Worm (Caenorhabditis elegans): ENCODE measurements around the gene str-86.

The str-86 gene

ce11 chrV:8938445-8938844, 45.1 kb downstream of the str-86 start:
- TF ChIP-seq klf-2 (GFP tag; conservative IDR thresholded peaks at IDR 0.05) (no peak), cog-1 (tag; optimal IDR thresholded peaks at IDR 0.05) (no peak), T22C8.4 (GFP tag; IDR thresholded peaks at IDR 0.05) (no peak), ztf-23 (GFP tag; IDR thresholded peaks at IDR 0.05) (no peak), flt-1 (GFP tag; IDR thresholded peaks at IDR 0.05) (no peak), med-1 (GFP tag; optimal IDR thresholded peaks at IDR 0.05; ENCODE audit: insufficient read depth) (no peak), tab-1 (GFP tag; IDR thresholded peaks at IDR 0.05) (no peak), ztf-29 (GFP tag; IDR thresholded peaks at IDR 0.05) (no peak), ref-1 (GFP tag; conservative IDR thresholded peaks at IDR 0.05) (no peak)

DNA sequence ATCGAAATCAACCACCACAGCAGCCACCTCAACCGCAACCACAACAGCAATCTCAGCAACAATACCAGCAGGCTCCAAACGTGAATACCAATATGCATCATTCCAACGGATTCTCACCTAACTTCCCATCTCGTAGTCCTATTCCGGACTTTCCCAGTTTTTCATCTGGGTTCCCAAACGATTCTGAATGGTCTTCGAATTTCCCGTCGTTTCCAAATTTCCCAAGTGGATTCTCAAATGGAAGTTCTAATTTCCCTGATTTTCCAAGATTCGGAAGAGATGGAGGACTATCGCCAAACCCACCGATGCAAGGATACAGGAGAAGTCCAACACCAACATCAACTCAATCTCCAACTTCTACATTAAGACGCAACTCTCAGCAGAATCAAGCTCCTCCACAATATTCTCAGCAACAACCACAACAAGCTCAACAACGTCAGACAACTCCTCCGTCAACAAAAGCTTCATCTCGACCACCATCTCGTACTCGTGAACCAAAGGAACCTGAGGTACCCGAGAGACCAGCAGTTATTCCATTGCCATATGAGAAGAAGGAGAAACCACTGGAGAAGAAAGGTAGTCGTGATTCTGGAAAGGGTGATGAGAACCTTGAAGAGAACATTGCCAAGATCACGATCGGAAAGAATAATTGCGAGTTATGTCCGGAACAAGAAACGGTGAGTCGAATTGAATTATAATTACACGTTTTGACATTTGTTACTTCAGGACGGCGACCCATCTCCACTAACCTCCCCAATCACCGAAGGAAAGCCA, 45.8 kb downstream of the str-86 start:
- TF ChIP-seq T22C8.4 (GFP tag; IDR thresholded peaks at IDR 0.05) (no peak), cog-1 (tag; optimal IDR thresholded peaks at IDR 0.05) (no peak), med-1 (GFP tag; optimal IDR thresholded peaks at IDR 0.05; ENCODE audit: insufficient read depth) (no peak), klf-2 (GFP tag; conservative IDR thresholded peaks at IDR 0.05) (no peak), flt-1 (GFP tag; IDR thresholded peaks at IDR 0.05) (no peak), ref-1 (GFP tag; conservative IDR thresholded peaks at IDR 0.05) (no peak), ztf-23 (GFP tag; IDR thresholded peaks at IDR 0.05) (no peak), ztf-29 (GFP tag; IDR thresholded peaks at IDR 0.05) (no peak), tab-1 (GFP tag; IDR thresholded peaks at IDR 0.05) (no peak)

DNA sequence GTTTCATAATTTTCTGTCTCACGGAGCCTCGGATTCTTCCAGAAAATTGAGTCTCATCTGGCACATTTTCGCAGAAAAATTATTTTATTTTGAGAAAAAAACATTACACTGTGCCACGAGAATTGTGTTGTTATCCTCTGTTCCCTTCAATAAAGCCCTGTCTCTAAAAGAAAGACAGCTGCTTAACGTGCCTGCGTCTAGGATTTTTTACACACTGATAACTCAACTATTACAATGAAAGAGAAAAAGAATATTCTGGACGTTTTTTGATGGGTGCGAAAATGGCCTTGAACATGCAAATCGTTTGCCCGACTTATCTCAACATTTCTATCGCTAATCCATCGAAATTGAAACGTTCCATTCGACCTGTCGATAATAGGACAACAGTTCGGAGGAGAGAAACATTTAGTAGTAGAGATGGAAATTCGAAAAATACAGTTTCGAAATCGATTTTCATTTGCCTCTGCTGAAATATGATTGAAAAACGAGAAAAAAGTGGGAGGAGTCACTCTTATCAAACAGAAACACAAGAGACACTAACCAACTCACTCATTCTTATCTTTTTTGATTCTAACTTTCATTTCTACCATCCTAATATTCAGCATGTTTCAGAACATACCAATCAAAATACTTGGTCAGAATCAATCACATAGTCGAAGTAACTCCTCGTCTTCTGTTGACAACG, 46.6 kb downstream of the str-86 start:
- TF ChIP-seq med-1 (GFP tag; optimal IDR thresholded peaks at IDR 0.05; ENCODE audit: insufficient read depth) (no peak), cog-1 (tag; optimal IDR thresholded peaks at IDR 0.05) (no peak), flt-1 (GFP tag; IDR thresholded peaks at IDR 0.05) (no peak), klf-2 (GFP tag; conservative IDR thresholded peaks at IDR 0.05) (no peak), ztf-23 (GFP tag; IDR thresholded peaks at IDR 0.05) (no peak), ref-1 (GFP tag; conservative IDR thresholded peaks at IDR 0.05) (no peak), tab-1 (GFP tag; IDR thresholded peaks at IDR 0.05) (no peak), ztf-29 (GFP tag; IDR thresholded peaks at IDR 0.05) (no peak), T22C8.4 (GFP tag; IDR thresholded peaks at IDR 0.05) (no peak)

DNA sequence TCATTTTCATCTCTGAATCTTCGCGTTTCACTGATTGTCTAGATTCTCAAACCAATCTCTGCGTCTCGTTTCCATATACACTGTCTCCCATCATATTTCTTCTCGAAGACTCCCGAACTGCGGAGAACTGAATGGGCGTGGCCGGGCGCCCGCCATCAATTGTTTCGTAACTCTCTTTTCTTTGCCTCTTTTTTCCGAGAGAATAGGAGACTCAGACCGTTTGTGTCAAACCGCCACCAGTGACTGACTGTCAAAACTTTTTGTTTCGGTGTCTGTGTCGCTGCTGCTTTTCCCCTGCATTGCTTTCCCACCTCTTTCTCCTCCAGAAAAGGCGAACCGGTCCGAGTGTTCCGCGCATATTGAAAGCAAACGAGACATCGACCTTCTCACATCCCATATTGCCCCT, 47.3 kb downstream of the str-86 start, which contains the start of gene unc-23:
TSS of gene unc-23 (plus strand) at position 176 of the 406 bp plus-strand sequence.
- TF ChIP-seq T22C8.4 (GFP tag; IDR thresholded peaks at IDR 0.05), result no peak
- 0 out of 2 replicates have a peak, but pooled peaks have one; percentile 7 for TF ChIP-seq klf-2 (GFP tag; conservative IDR thresholded peaks at IDR 0.05)
- no peak for TF ChIP-seq cog-1 (tag; optimal IDR thresholded peaks at IDR 0.05)

- TF ChIP-seq med-1 (GFP tag; optimal IDR thresholded peaks at IDR 0.05; ENCODE audit: insufficient read depth) (no peak), ztf-23 (GFP tag; IDR thresholded peaks at IDR 0.05) (no peak), T22C8.4 (GFP tag; IDR thresholded peaks at IDR 0.05) (no peak), tab-1 (GFP tag; IDR thresholded peaks at IDR 0.05) (no peak)
Observed at ce11 chrV:8935104-8935503, 48.4 kb downstream of the str-86 start.

ce11 chrV:8934264-8934663, 49.2 kb downstream of the str-86 start:
- TF ChIP-seq T22C8.4 (GFP tag; IDR thresholded peaks at IDR 0.05) (no peak), tab-1 (GFP tag; IDR thresholded peaks at IDR 0.05) (no peak), ztf-29 (GFP tag; IDR thresholded peaks at IDR 0.05) (no peak), med-1 (GFP tag; optimal IDR thresholded peaks at IDR 0.05; ENCODE audit: insufficient read depth) (no peak), cog-1 (tag; optimal IDR thresholded peaks at IDR 0.05) (no peak), flt-1 (GFP tag; IDR thresholded peaks at IDR 0.05) (no peak), ztf-23 (GFP tag; IDR thresholded peaks at IDR 0.05) (no peak), ref-1 (GFP tag; conservative IDR thresholded peaks at IDR 0.05) (no peak), klf-2 (GFP tag; conservative IDR thresholded peaks at IDR 0.05) (no peak)
